Worm (Caenorhabditis elegans) whole organism, L2 larva: ENCODE measurements around the gene B0507.8.

Experiments
- ZK546.5 ChIP-seq: sonication (generic microtip); optimal IDR thresholded peaks from 2 replicates; lab custom pipeline; 2017; ENCODE audit warnings: missing biosample characterization, missing genetic modification characterization
- alr-1 ChIP-seq: fragments of 150-350 bp; optimal IDR thresholded peaks from 2 replicates; lab custom pipeline; 2014; ENCODE audit warnings: missing biosample characterization, missing genetic modification characterization
- ama-1 ChIP-seq: fragments of 150-350 bp; optimal IDR thresholded peaks from 2 replicates; lab custom pipeline; 2018; ENCODE audit warnings: inconsistent platforms
- dmd-4 ChIP-seq: sonication (generic microtip); optimal IDR thresholded peaks from 2 replicates; lab custom pipeline; 2017; ENCODE audit warnings: missing biosample characterization, missing genetic modification characterization
- elt-1 ChIP-seq: fragments of 150-350 bp; optimal IDR thresholded peaks from 2 replicates; lab custom pipeline; 2014; ENCODE audit warnings: missing biosample characterization, missing genetic modification characterization
- fos-1 ChIP-seq: fragments of 150-350 bp; optimal IDR thresholded peaks from 2 replicates; lab custom pipeline; 2014; ENCODE audit warnings: missing biosample characterization, missing genetic modification characterization
- nhr-12 ChIP-seq: fragments of 150-350 bp; optimal IDR thresholded peaks from 2 replicates; lab custom pipeline; 2014; ENCODE audit warnings: missing biosample characterization, missing genetic modification characterization
- nhr-237 ChIP-seq: fragments of 150-350 bp; optimal IDR thresholded peaks from 2 replicates; lab custom pipeline; 2014; ENCODE audit warnings: missing biosample characterization, missing genetic modification characterization
- nhr-25 ChIP-seq: fragments of 150-350 bp; sonication (generic microtip); optimal IDR thresholded peaks from 3 replicates; lab custom pipeline; 2014; ENCODE audit warnings: missing biosample characterization, missing genetic modification characterization
- nhr-77 ChIP-seq: fragments of 150-350 bp; optimal IDR thresholded peaks from 2 replicates; lab custom pipeline; 2014; ENCODE audit warnings: missing biosample characterization, missing genetic modification characterization
- unc-62 ChIP-seq: fragments of 150-350 bp; optimal IDR thresholded peaks from 2 replicates; lab custom pipeline; 2014; ENCODE audit warnings: missing biosample characterization, missing genetic modification reagents, missing genetic modification characterization
- ztf-11 ChIP-seq: sonication (generic microtip); optimal IDR thresholded peaks from 2 replicates; lab custom pipeline; 2017; ENCODE audit warnings: missing biosample characterization, missing genetic modification characterization

- TF ChIP-seq alr-1 (tag; lab: Kevin White, UChicago), result no peak
- TF ChIP-seq nhr-25 (tag; lab: Kevin White, UChicago), result no peak
- TF ChIP-seq nhr-12, result no peak
- TF ChIP-seq elt-1 (tag; lab: Kevin White, UChicago), result no peak
- no peak for TF ChIP-seq dmd-4 (tag; lab: Kevin White, UChicago)
- no peak for TF ChIP-seq ZK546.5 (tag; lab: Kevin White, UChicago)
- no peak for TF ChIP-seq nhr-237 (tag; lab: Kevin White, UChicago)
- TF ChIP-seq ama-1 (lab: Kevin White, UChicago), result no peak
- no peak for TF ChIP-seq ztf-11
- no peak for TF ChIP-seq unc-62
- no peak for TF ChIP-seq fos-1 (tag; lab: Kevin White, UChicago)
- no peak for TF ChIP-seq nhr-77 (tag; lab: Kevin White, UChicago)
These were observed 26.4 kb downstream of the B0507.8 start, which contains the start of gene ZC196.3 for ce11 chrV:8736369-8736768.
